Worm (Caenorhabditis elegans) whole organism, young adult: ENCODE results near the gene Y22D7AL.4.
A peak's percentile ranks its signal among the peaks of the same experiment; 100 is the strongest.

Source experiments
- B0261.1 ChIP-seq: sonication (generic microtip); optimal IDR thresholded peaks from 2 replicates; lab custom pipeline; 2016; ENCODE audit warnings: mild to moderate bottlenecking, missing genetic modification characterization, moderate library complexity, missing compliant biosample characterization
- B0336.3 ChIP-seq: fragments of 200-800 bp; sonication (Bioruptor generic); IDR thresholded peaks from 2 replicates; pipeline ENCODE4 v1.3.6; 2022; ENCODE audit warnings: missing genetic modification characterization, missing compliant biosample characterization
- D2030.7 ChIP-seq: fragments of 200-800 bp; sonication (Bioruptor generic); IDR thresholded peaks from 2 replicates; pipeline ENCODE4 v1.3.6; 2022; ENCODE audit warnings: missing genetic modification reagents, missing genetic modification characterization, missing compliant biosample characterization
- F10E7.11 ChIP-seq: sonication (generic microtip); optimal IDR thresholded peaks from 2 replicates; lab custom pipeline; 2017; ENCODE audit warnings: mild to moderate bottlenecking, missing genetic modification characterization, moderate library complexity, missing compliant biosample characterization
- F22D6.2 ChIP-seq: sonication (generic microtip); optimal IDR thresholded peaks from 2 replicates; lab custom pipeline; 2016; ENCODE audit warnings: mild to moderate bottlenecking, missing genetic modification characterization, missing compliant biosample characterization
- F55B11.4 ChIP-seq: sonication (generic microtip); optimal IDR thresholded peaks from 2 replicates; lab custom pipeline; 2016; ENCODE audit warnings: missing compliant biosample characterization, missing genetic modification characterization, borderline replicate concordance; ENCODE audit not compliant: insufficient read depth
- K11D2.4 ChIP-seq: fragments of 200-800 bp; sonication (Bioruptor generic); IDR thresholded peaks from 2 replicates; pipeline ENCODE4 v1.3.6; 2022; ENCODE audit warnings: missing genetic modification reagents, missing genetic modification characterization, missing compliant biosample characterization
- Y53F4B.3 ChIP-seq: fragments of 200-800 bp; sonication (Bioruptor generic); IDR thresholded peaks from 2 replicates; pipeline ENCODE4 v1.3.6; 2022; ENCODE audit warnings: missing genetic modification reagents, missing genetic modification characterization, missing compliant biosample characterization
- Y79H2A.3 ChIP-seq: fragments of 200-800 bp; sonication (Bioruptor generic); conservative IDR thresholded peaks from 2 replicates; pipeline ENCODE4 v1.3.6; 2022; ENCODE audit warnings: missing genetic modification reagents, missing genetic modification characterization, missing compliant biosample characterization
- atf-7 ChIP-seq: sonication (generic microtip); optimal IDR thresholded peaks from 2 replicates; lab custom pipeline; 2017; ENCODE audit warnings: mild to moderate bottlenecking, missing genetic modification characterization, missing compliant biosample characterization
- attf-5 ChIP-seq: fragments of 200-800 bp; sonication (Bioruptor generic); optimal IDR thresholded peaks from 2 replicates; lab custom pipeline; 2018; ENCODE audit warnings: mild to moderate bottlenecking, missing genetic modification characterization, missing compliant biosample characterization
- bed-2 ChIP-seq: fragments of 200-800 bp; sonication (Bioruptor generic); IDR thresholded peaks from 2 replicates; pipeline ENCODE4 v1.3.6; 2022; ENCODE audit warnings: missing genetic modification reagents, missing genetic modification characterization, missing compliant biosample characterization
- cebp-2 ChIP-seq: fragments of 200-800 bp; sonication (Bioruptor generic); IDR thresholded peaks from 2 replicates; pipeline ENCODE4 v1.3.6; 2022; ENCODE audit warnings: missing genetic modification characterization, missing compliant biosample characterization
- ceh-40 ChIP-seq: fragments of 200-800 bp; sonication (Bioruptor generic); IDR thresholded peaks from 2 replicates; pipeline ENCODE4 v1.3.6; 2022; ENCODE audit warnings: missing genetic modification characterization, missing compliant biosample characterization
- ceh-79 ChIP-seq: sonication (generic microtip); optimal IDR thresholded peaks from 2 replicates; lab custom pipeline; 2017; ENCODE audit warnings: mild to moderate bottlenecking, missing genetic modification characterization, missing compliant biosample characterization
- ceh-91 ChIP-seq: fragments of 200-800 bp; sonication (Bioruptor generic); IDR thresholded peaks from 2 replicates; pipeline ENCODE4 v1.3.6; 2022; ENCODE audit warnings: missing genetic modification reagents, missing genetic modification characterization, missing compliant biosample characterization
- die-1 ChIP-seq: sonication (generic microtip); optimal IDR thresholded peaks from 2 replicates; lab custom pipeline; 2016; ENCODE audit warnings: missing genotype, mild to moderate bottlenecking, missing genetic modification characterization, missing compliant biosample characterization
- efl-1 ChIP-seq: fragments of 150-350 bp; optimal IDR thresholded peaks from 2 replicates; lab custom pipeline; 2014; ENCODE audit warnings: missing biosample characterization, missing genetic modification reagents, missing genetic modification characterization
- egl-44 ChIP-seq: fragments of 200-800 bp; sonication (Bioruptor generic); IDR thresholded peaks from 2 replicates; pipeline ENCODE4 v1.3.6; 2022; ENCODE audit warnings: missing genetic modification reagents, missing genetic modification characterization, missing compliant biosample characterization
- egrh-3 ChIP-seq: fragments of 200-800 bp; sonication (Bioruptor generic); IDR thresholded peaks from 2 replicates; pipeline ENCODE4 v1.3.6; 2022; ENCODE audit warnings: missing genetic modification reagents, missing genetic modification characterization, missing compliant biosample characterization
- ets-4 ChIP-seq: fragments of 200-800 bp; sonication (Bioruptor generic); optimal IDR thresholded peaks from 2 replicates; lab custom pipeline; 2018; ENCODE audit warnings: mild to moderate bottlenecking, missing genetic modification characterization, missing compliant biosample characterization
- fkh-3 ChIP-seq: sonication (generic microtip); optimal IDR thresholded peaks from 2 replicates; lab custom pipeline; 2016; ENCODE audit warnings: mild to moderate bottlenecking, missing genetic modification characterization, missing compliant biosample characterization
- gei-17 ChIP-seq: fragments of 200-800 bp; sonication (Bioruptor generic); optimal IDR thresholded peaks from 2 replicates; lab custom pipeline; 2018; ENCODE audit warnings: mild to moderate bottlenecking, missing genetic modification characterization, missing compliant biosample characterization
- him-1 ChIP-seq: sonication (generic microtip); optimal IDR thresholded peaks from 2 replicates; lab custom pipeline; 2016; ENCODE audit warnings: missing genotype, missing genetic modification reagents, missing genetic modification characterization, missing compliant biosample characterization
- hmg-1.2 ChIP-seq: fragments of 200-800 bp; sonication (Bioruptor generic); IDR thresholded peaks from 2 replicates; pipeline ENCODE4 v1.3.6; 2022; ENCODE audit warnings: missing genetic modification reagents, missing genetic modification characterization, missing compliant biosample characterization
- let-607 ChIP-seq, 2 experiments: fragments of 200-800 bp in 1 of 2; sonication (Bioruptor generic) in 1 of 2; sonication (generic microtip) in 1 of 2; optimal IDR thresholded peaks; 2 replicates each; lab custom pipeline; 2016 to 2018; ENCODE audit warnings: mild to moderate bottlenecking in 2 of 2, missing compliant biosample characterization in 2 of 2, missing genetic modification characterization in 2 of 2, moderate library complexity in 2 of 2, missing genotype in 1 of 2
- lin-35 ChIP-seq, 3 experiments: fragments of 150-350 bp in 2 of 3; sonication (generic microtip) in 1 of 3; optimal IDR thresholded peaks; 2 replicates each; lab custom pipeline; 2014 to 2018; ENCODE audit warnings: missing biosample characterization in 3 of 3, missing genetic modification characterization in 3 of 3, missing genetic modification reagents in 3 of 3
- lin-40 ChIP-seq: sonication (generic microtip); optimal IDR thresholded peaks from 2 replicates; lab custom pipeline; 2016; ENCODE audit warnings: missing genetic modification characterization, mild to moderate bottlenecking, missing compliant biosample characterization, missing genotype, missing genetic modification reagents
- lsy-27 ChIP-seq: sonication (generic microtip); optimal IDR thresholded peaks from 2 replicates; lab custom pipeline; 2017; ENCODE audit warnings: missing genetic modification characterization, mild to moderate bottlenecking, missing compliant biosample characterization, antibody characterized with exemption, missing genotype, borderline replicate concordance; ENCODE audit not compliant: insufficient read depth
- madf-6 ChIP-seq: fragments of 200-800 bp; sonication (Bioruptor generic); IDR thresholded peaks from 2 replicates; pipeline ENCODE4 v1.3.6; 2022; ENCODE audit warnings: missing genetic modification reagents, missing genetic modification characterization, missing compliant biosample characterization
- mcd-1 ChIP-seq: fragments of 200-800 bp; sonication (Bioruptor generic); IDR thresholded peaks from 2 replicates; pipeline ENCODE4 v1.3.6; 2022; ENCODE audit warnings: missing genetic modification reagents, missing genetic modification characterization, missing compliant biosample characterization
- mel-28 ChIP-seq: sonication (generic microtip); optimal IDR thresholded peaks from 2 replicates; lab custom pipeline; 2016; ENCODE audit warnings: borderline replicate concordance, mild to moderate bottlenecking, missing genetic modification characterization, missing compliant biosample characterization
- nfyb-1 ChIP-seq: fragments of 200-800 bp; sonication (Bioruptor generic); IDR thresholded peaks from 2 replicates; pipeline ENCODE4 v1.3.6; 2022; ENCODE audit warnings: missing genetic modification reagents, missing genetic modification characterization, missing compliant biosample characterization
- rec-8 ChIP-seq, 2 experiments: sonication (generic microtip); optimal IDR thresholded peaks; 2 replicates each; lab custom pipeline; 2016; ENCODE audit warnings: mild to moderate bottlenecking in 2 of 2, missing genetic modification characterization in 2 of 2, missing genetic modification reagents in 2 of 2, missing genotype in 2 of 2, missing biosample characterization in 1 of 2, missing compliant biosample characterization in 1 of 2, moderate library complexity in 1 of 2
- sdz-38 ChIP-seq: sonication (generic microtip); optimal IDR thresholded peaks from 2 replicates; lab custom pipeline; 2016; ENCODE audit warnings: missing genotype, missing genetic modification characterization, missing compliant biosample characterization
- sea-2 ChIP-seq: fragments of 200-800 bp; sonication (Bioruptor generic); IDR thresholded peaks from 2 replicates; pipeline ENCODE4 v1.3.6; 2022; ENCODE audit warnings: missing genetic modification characterization, missing compliant biosample characterization
- snpc-1.1 ChIP-seq: sonication (generic microtip); optimal IDR thresholded peaks from 2 replicates; lab custom pipeline; 2017; ENCODE audit warnings: missing genetic modification characterization, mild to moderate bottlenecking, missing compliant biosample characterization, antibody characterized with exemption, moderate library complexity, missing genotype, missing genetic modification reagents; ENCODE audit not compliant: insufficient read depth
- snpc-4 ChIP-seq, 5 experiments: fragments of 150-350 bp in 1 of 5; sonication (generic microtip) in 4 of 5; optimal IDR thresholded peaks; 2 replicates each; lab custom pipeline; 2014 to 2018; ENCODE audit warnings: missing genetic modification characterization in 5 of 5, missing biosample characterization in 3 of 5, antibody characterized with exemption in 2 of 5, mild to moderate bottlenecking in 2 of 5, missing compliant biosample characterization in 2 of 5, missing genotype in 2 of 5, moderate library complexity in 2 of 5, missing genetic modification reagents in 1 of 5
- somi-1 ChIP-seq: fragments of 200-800 bp; sonication (Bioruptor generic); optimal IDR thresholded peaks from 2 replicates; lab custom pipeline; 2018; ENCODE audit warnings: mild to moderate bottlenecking, missing genetic modification characterization, missing compliant biosample characterization
- tbp1 ChIP-seq: fragments of 200-800 bp; sonication (Bioruptor generic); optimal IDR thresholded peaks from 2 replicates; lab custom pipeline; 2018; ENCODE audit warnings: mild to moderate bottlenecking, missing genetic modification characterization, missing compliant biosample characterization
- unc-130 ChIP-seq: sonication (generic microtip); optimal IDR thresholded peaks from 2 replicates; lab custom pipeline; 2016; ENCODE audit warnings: missing genetic modification reagents, missing genetic modification characterization, missing compliant biosample characterization
- unc-62 ChIP-seq: fragments of 150-350 bp; optimal IDR thresholded peaks from 2 replicates; lab custom pipeline; 2014; ENCODE audit warnings: missing biosample characterization, missing genetic modification reagents, missing genetic modification characterization
- ztf-26 ChIP-seq: sonication (generic microtip); optimal IDR thresholded peaks from 2 replicates; lab custom pipeline; 2017; ENCODE audit warnings: missing genetic modification characterization, missing compliant biosample characterization
- ztf-28 ChIP-seq: fragments of 200-800 bp; sonication (Bioruptor generic); IDR thresholded peaks from 2 replicates; pipeline ENCODE4 v1.3.6; 2022; ENCODE audit warnings: missing genetic modification reagents, missing genetic modification characterization, missing compliant biosample characterization
- ztf-6 ChIP-seq: fragments of 200-800 bp; sonication (Bioruptor generic); IDR thresholded peaks from 2 replicates; pipeline ENCODE4 v1.3.6; 2022; ENCODE audit warnings: missing genetic modification reagents, missing genetic modification characterization, missing compliant biosample characterization

Gene Y22D7AL.4

ce11 chrIII:1680393-1680792 lies 54.0 kb downstream of the Y22D7AL.4 start:
- no peak for TF ChIP-seq ceh-40 (GFP tag; lab: Robert Waterston, UW)
- no peak for TF ChIP-seq let-607 (tag; optimal IDR thresholded peaks at IDR 0.05; lab: Kevin White, UChicago)
- TF ChIP-seq egrh-3 (GFP tag; lab: Robert Waterston, UW): no peak
- no peak for TF ChIP-seq unc-62 (GFP tag; lab: Kevin White, UChicago)
- no peak for TF ChIP-seq F55B11.4
- peak; percentile 77 for TF ChIP-seq hmg-1.2 (GFP tag; lab: Robert Waterston, UW)
- no peak for TF ChIP-seq snpc-4 (GFP tag; optimal IDR thresholded peaks at IDR 0.05; lab: Kevin White, UChicago)
- no peak for TF ChIP-seq snpc-4 (tag; optimal IDR thresholded peaks at IDR 0.05; lab: Kevin White, UChicago)
- TF ChIP-seq B0261.1: no peak
- TF ChIP-seq tbp1: no peak

- TF ChIP-seq lin-35 (GFP tag; optimal IDR thresholded peaks at IDR 0.05; lab: Kevin White, UChicago) (no peak), die-1 (tag; lab: Kevin White, UChicago) (no peak), egl-44 (GFP tag; lab: Robert Waterston, UW) (no peak), ceh-79 (no peak), rec-8 (tag; optimal IDR thresholded peaks at IDR 0.05; lab: Kevin White, UChicago) (no peak), nfyb-1 (GFP tag; lab: Robert Waterston, UW) (peak; percentile 62; the same call in 1 of the 2 replicates), let-607 (tag; optimal IDR thresholded peaks at IDR 0.05; lab: Kevin White, UChicago) (peak in 1 of 2 experiments; percentile 8), efl-1 (GFP tag; lab: Kevin White, UChicago) (no peak), bed-2 (no peak), snpc-4 (GFP tag; optimal IDR thresholded peaks at IDR 0.05; lab: Kevin White, UChicago) (no peak), snpc-4 (tag; optimal IDR thresholded peaks at IDR 0.05; lab: Kevin White, UChicago) (peak in 1 of 4 experiments; percentile 3), fkh-3 (tag; lab: Kevin White, UChicago) (no peak), sdz-38 (tag; lab: Kevin White, UChicago) (no peak), ceh-91 (GFP tag; lab: Robert Waterston, UW) (no peak), hmg-1.2 (GFP tag; lab: Robert Waterston, UW) (peak; percentile 96), atf-7 (tag; lab: Kevin White, UChicago) (peak; percentile 66), Y53F4B.3 (no peak), ets-4 (peak; percentile 1), Y79H2A.3 (GFP tag; lab: Robert Waterston, UW) (no peak), sea-2 (GFP tag; lab: Robert Waterston, UW) (no peak), F22D6.2 (no peak), snpc-1.1 (tag; lab: Kevin White, UChicago) (no peak), lsy-27 (no peak), unc-130 (GFP tag; lab: Kevin White, UChicago) (no peak), him-1 (tag; lab: Kevin White, UChicago) (no peak), tbp1 (peak; percentile 34), ztf-28 (GFP tag; lab: Robert Waterston, UW) (no peak), lin-40 (no peak), B0261.1 (no peak), cebp-2 (0 out of 2 replicates have a peak, but pooled peaks have one; percentile 22), somi-1 (GFP tag; lab: Kevin White, UChicago) (peak; percentile 14), mel-28 (no peak), egrh-3 (GFP tag; lab: Robert Waterston, UW) (peak; percentile 66), madf-6 (GFP tag; lab: Robert Waterston, UW) (no peak), K11D2.4 (GFP tag; lab: Robert Waterston, UW) (0 out of 2 replicates have a peak, but pooled peaks have one; percentile 13), mcd-1 (GFP tag; lab: Robert Waterston, UW) (0 out of 2 replicates have a peak, but pooled peaks have one; percentile 9), gei-17 (GFP tag; lab: Kevin White, UChicago) (no peak), ztf-26 (no peak), F10E7.11 (tag; lab: Kevin White, UChicago) (no peak), ztf-6 (GFP tag; lab: Robert Waterston, UW) (no peak), attf-5 (GFP tag; lab: Kevin White, UChicago) (peak; percentile 76), ceh-40 (GFP tag; lab: Robert Waterston, UW) (no peak), D2030.7 (GFP tag; lab: Robert Waterston, UW) (no peak), B0336.3 (peak; percentile 37; the same call in 1 of the 2 replicates)
Observed at ce11 chrIII:1680996-1681395, 54.6 kb downstream of the Y22D7AL.4 start.
